Worm (Caenorhabditis elegans): ENCODE measurements around the gene akap-1.

The akap-1 gene

DNA sequence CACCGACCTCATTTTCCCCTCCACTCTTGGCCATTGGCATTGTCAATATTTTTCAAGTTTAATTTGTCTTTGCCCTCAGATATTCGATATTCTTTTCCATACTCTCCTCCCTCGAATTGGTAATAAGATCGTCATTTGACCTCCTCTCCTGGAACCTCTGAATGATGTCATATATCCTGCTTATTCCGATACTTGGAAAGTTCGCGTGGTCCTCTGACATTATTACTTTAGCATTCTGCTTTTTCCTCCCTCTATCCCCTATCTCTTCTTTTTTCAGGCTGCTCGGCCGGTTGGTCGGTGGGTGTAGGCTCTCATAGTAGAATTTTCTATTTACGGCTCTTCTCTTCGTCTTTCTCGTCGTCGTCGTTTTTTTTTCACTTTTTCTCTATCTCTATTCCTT is 725 bp upstream of the akap-1 start:
- TF ChIP-seq nhr-85 (tag) (no peak), skn-1 (tag; optimal IDR thresholded peaks at IDR 0.05) (no peak), fkh-8 (tag; optimal IDR thresholded peaks at IDR 0.05) (peak; percentile 64), dsc-1 (tag; optimal IDR thresholded peaks at IDR 0.05) (peak; percentile 5), nhr-47 (tag; optimal IDR thresholded peaks at IDR 0.05) (peak; percentile 71), lsy-2 (tag; optimal IDR thresholded peaks at IDR 0.05) (peak; percentile 10 to 24), alr-1 (tag; optimal IDR thresholded peaks at IDR 0.05; ENCODE audit: borderline replicate concordance) (no peak), nhr-71 (tag; optimal IDR thresholded peaks at IDR 0.05) (peak; percentile 81), swsn-7 (tag; optimal IDR thresholded peaks at IDR 0.05) (peak; percentile 54), fkh-10 (GFP tag; optimal IDR thresholded peaks at IDR 0.05) (peak; percentile 88), nhr-90 (tag; optimal IDR thresholded peaks at IDR 0.05; ENCODE audit: poor library complexity) (no peak), pax-3 (tag; optimal IDR thresholded peaks at IDR 0.05) (no peak), ceh-82 (tag; optimal IDR thresholded peaks at IDR 0.05) (no peak), lin-14 (GFP tag; optimal IDR thresholded peaks at IDR 0.05) (peak; percentile 85), snpc-4 (tag; optimal IDR thresholded peaks at IDR 0.05) (no peak), ces-1 (GFP tag; optimal IDR thresholded peaks at IDR 0.05) (peak; percentile 21), nhr-19 (GFP tag; conservative IDR thresholded peaks at IDR 0.05) (peak; percentile 18; the same call in 1 of the 2 replicates), unc-86 (tag; optimal IDR thresholded peaks at IDR 0.05) (peak; percentile 97), mef-2 (tag; optimal IDR thresholded peaks at IDR 0.05) (no peak), ztf-4 (tag; optimal IDR thresholded peaks at IDR 0.05) (peak; percentile 10), tbx-2 (tag; optimal IDR thresholded peaks at IDR 0.05) (peak; percentile 54), nhr-11 (tag; optimal IDR thresholded peaks at IDR 0.05) (no peak), egl-13 (tag; optimal IDR thresholded peaks at IDR 0.05) (peak; percentile 83), fos-1 (tag; optimal IDR thresholded peaks at IDR 0.05) (no peak), ama-1 (optimal IDR thresholded peaks at IDR 0.05) (peak; percentile 27), lir-3 (tag; optimal IDR thresholded peaks at IDR 0.05; ENCODE audit: poor library complexity) (peak; percentile 15)

DNA sequence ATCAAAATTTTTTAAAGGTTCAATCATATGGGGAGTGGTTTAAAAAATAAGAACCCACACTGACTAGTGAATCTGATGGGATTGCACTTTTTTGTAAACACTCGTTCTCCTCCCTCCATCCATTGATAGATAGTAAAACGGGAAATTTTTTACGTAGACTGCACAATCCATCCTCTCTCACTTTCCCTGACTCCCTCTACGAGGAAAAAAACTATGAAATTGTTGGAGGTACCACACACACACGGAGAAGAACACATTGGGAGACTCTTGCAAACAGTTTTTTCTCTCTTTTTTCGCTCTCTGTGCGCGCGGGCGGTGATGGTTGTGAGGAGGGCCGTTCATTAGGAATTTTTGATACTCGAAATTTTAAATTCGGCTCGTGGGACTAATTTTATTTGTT is 2.2 kb downstream of the akap-1 start:
- TF ChIP-seq egl-13 (tag; optimal IDR thresholded peaks at IDR 0.05) (no peak), unc-98 (GFP tag; IDR thresholded peaks at IDR 0.05) (no peak), C16A3.4 (tag; optimal IDR thresholded peaks at IDR 0.05) (no peak), rnt-1 (tag; optimal IDR thresholded peaks at IDR 0.05) (peak; percentile 2), efl-1 (optimal IDR thresholded peaks at IDR 0.05) (no peak), efl-1 (GFP tag; optimal IDR thresholded peaks at IDR 0.05 in 1 of 2) (peak in 1 of 2 experiments; percentile 58), nhr-77 (tag; optimal IDR thresholded peaks at IDR 0.05) (peak; percentile 8)

DNA sequence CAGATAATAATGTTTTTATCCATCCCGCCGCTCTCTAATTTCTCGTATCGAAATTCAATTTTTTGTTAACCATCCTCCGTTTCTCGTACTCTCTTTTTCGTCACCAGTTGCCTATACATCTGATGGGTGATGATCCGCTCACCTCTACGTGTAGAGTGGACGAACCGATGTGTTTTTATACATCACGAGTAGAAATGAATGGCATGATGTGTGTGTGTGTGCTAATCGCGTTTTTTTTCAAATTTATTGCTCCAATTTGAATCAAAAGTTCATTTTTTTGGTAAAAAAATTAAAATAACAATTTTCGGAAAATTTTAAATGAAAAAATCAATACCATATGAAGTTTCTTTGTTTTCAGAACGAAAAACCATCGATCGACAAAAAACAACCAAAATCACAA is 2.8 kb downstream of the akap-1 start:
- no peak for TF ChIP-seq ceh-8 (GFP tag; optimal IDR thresholded peaks at IDR 0.05)
- TF ChIP-seq skn-1 (tag; optimal IDR thresholded peaks at IDR 0.05) = no peak
- no peak for TF ChIP-seq pqm-1 (tag; optimal IDR thresholded peaks at IDR 0.05)
- no peak for TF ChIP-seq mdl-1 (tag; optimal IDR thresholded peaks at IDR 0.05)
- TF ChIP-seq nhr-76 (tag; optimal IDR thresholded peaks at IDR 0.05) = no peak
- no peak for TF ChIP-seq swsn-7 (tag; optimal IDR thresholded peaks at IDR 0.05)
- TF ChIP-seq hpl-2 (GFP tag; optimal IDR thresholded peaks at IDR 0.05) = no peak
- no peak for TF ChIP-seq tlp-1 (tag; optimal IDR thresholded peaks at IDR 0.05)
- TF ChIP-seq ztf-11 (tag; optimal IDR thresholded peaks at IDR 0.05) = no peak
- TF ChIP-seq nhr-20 (tag; optimal IDR thresholded peaks at IDR 0.05) = no peak
- no peak for TF ChIP-seq ceh-82 (tag; optimal IDR thresholded peaks at IDR 0.05)
- TF ChIP-seq lin-14 (GFP tag; optimal IDR thresholded peaks at IDR 0.05) = peak; percentile 28
- TF ChIP-seq nhr-71 (tag; optimal IDR thresholded peaks at IDR 0.05) = no peak
- no peak for TF ChIP-seq zip-4 (GFP tag; optimal IDR thresholded peaks at IDR 0.05)
- no peak for TF ChIP-seq sox-4 (tag; optimal IDR thresholded peaks at IDR 0.05)
- TF ChIP-seq mab-9 (GFP tag; IDR thresholded peaks at IDR 0.05) = no peak
- TF ChIP-seq tbx-2 (tag; optimal IDR thresholded peaks at IDR 0.05) = no peak
- no peak for TF ChIP-seq efl-1 (optimal IDR thresholded peaks at IDR 0.05)
- TF ChIP-seq efl-1 (GFP tag; optimal IDR thresholded peaks at IDR 0.05 in 1 of 2) = peak in 1 of 2 experiments; percentile 88
- no peak for TF ChIP-seq egl-27 (tag; optimal IDR thresholded peaks at IDR 0.05)
- peak in 1 of 2 experiments; percentile 54 for TF ChIP-seq lin-35 (GFP tag; optimal IDR thresholded peaks at IDR 0.05)
- TF ChIP-seq ceh-63 (GFP tag; optimal IDR thresholded peaks at IDR 0.05) = no peak
- TF ChIP-seq ces-1 (GFP tag; optimal IDR thresholded peaks at IDR 0.05) = no peak
- TF ChIP-seq mep-1 (tag; optimal IDR thresholded peaks at IDR 0.05) = no peak
- no peak for TF ChIP-seq Y116A8C.19 (tag; optimal IDR thresholded peaks at IDR 0.05; ENCODE audit: borderline replicate concordance)
- no peak for TF ChIP-seq fkh-8 (tag; optimal IDR thresholded peaks at IDR 0.05)
- no peak for TF ChIP-seq ama-1 (optimal IDR thresholded peaks at IDR 0.05)
- no peak for TF ChIP-seq hlh-4 (tag; optimal IDR thresholded peaks at IDR 0.05)
- no peak for TF ChIP-seq pax-3 (tag; optimal IDR thresholded peaks at IDR 0.05)
- peak; percentile 68 for TF ChIP-seq nhr-85 (tag)
